Worm (Caenorhabditis elegans) whole organism, dauer: ENCODE results near the gene K08D10.11.
"Not testable (repeated sequence)": the region's sequence is repeated elsewhere in the genome, so short reads cannot be mapped to it uniquely, and the experiment has no call there.

Source experiments
- unc-62 ChIP-seq: sonication (generic microtip); optimal IDR thresholded peaks from 2 replicates; lab custom pipeline; 2017; ENCODE audit warnings: missing biosample characterization, missing genetic modification reagents, missing genetic modification characterization

The K08D10.11 gene

DNA sequence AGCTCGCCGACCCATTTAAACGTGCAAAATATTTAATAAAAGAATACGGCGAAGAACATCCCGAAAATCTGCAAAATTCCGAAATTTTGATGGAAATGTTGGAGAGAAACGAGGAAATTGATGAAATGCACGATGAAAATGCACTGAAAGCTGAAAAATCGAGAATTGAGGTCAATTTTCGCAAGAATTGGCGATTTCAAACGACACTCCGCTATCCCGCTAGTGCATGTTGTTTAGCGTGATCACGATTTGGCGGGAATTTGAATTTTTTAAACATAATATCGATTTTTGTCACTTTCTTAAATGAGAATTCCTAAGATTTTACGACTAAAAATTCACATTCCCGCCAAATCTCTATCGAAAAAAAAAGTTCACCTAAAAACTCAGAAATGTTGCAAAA, 8.4 kb downstream of the K08D10.11 start:
- TF ChIP-seq unc-62 (GFP tag; lab: Kevin White, UChicago), result no peak

DNA sequence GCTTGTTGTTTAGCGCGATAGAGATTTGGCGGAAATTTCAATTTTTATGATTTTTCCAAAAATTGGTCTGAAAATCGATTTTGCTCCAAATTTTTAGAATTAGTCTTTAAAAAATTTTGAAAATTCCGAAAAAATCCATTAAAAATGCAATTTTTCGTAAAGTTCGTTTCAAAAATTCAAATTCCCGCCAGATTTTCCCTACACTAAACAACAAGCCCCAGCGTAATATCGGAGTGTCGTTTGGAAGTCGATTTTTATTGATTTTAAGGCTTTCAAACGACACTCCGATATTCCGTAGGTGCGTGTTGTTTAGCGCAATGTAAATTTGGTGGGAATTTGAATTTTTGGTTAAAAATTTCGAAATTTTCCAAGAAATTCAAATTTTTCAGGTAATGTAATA, 9.3 kb downstream of the K08D10.11 start:
- TF ChIP-seq unc-62 (GFP tag; lab: Kevin White, UChicago), result no peak

ce11 chrIV:4176088-4176487, 9.9 kb downstream of the K08D10.11 start, which contains the start of gene dnj-15:
Gene dnj-15, plus strand, starts transcription at chrIV:4176388.
- no peak for TF ChIP-seq unc-62 (GFP tag; lab: Kevin White, UChicago)

DNA sequence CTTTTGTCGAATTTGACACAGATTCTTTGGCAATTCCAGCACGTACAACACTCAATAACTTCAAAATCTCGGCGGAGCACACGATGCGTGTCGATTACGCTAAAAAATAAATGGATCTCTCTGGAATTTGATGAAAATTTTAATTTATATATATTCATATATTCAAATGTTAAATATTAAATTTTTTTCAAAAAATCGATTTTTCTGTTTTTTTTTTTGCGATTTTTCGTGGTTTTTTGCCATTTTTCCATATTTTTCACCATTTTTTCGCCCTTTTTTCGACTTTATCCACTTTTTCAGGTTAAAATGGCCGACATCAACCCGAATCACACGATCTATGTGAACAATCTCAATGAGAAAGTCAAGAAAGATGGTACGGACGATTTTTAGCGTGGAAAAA, 12.2 kb downstream of the K08D10.11 start, which contains the start of gene rnp-3:
TSS of gene rnp-3 (plus strand) at position 301 of the 400 bp plus-strand sequence.
- no peak for TF ChIP-seq unc-62 (GFP tag; lab: Kevin White, UChicago)

- TF ChIP-seq unc-62 (GFP tag; lab: Kevin White, UChicago), result no peak
Observed at ce11 chrIV:4172242-4172641, 13.8 kb downstream of the K08D10.11 start.

- TF ChIP-seq unc-62 (GFP tag; lab: Kevin White, UChicago), result no peak
Observed at ce11 chrIV:4171531-4172163, 14.4 kb downstream of the K08D10.11 start, which contains the start of the genes K08D10.13 and rnp-2. Gene K08D10.13, minus strand, starts transcription at chrIV:4171581. Gene rnp-2, plus strand, starts transcription at chrIV:4172076.

- no peak for TF ChIP-seq unc-62 (GFP tag; lab: Kevin White, UChicago)
Observed at ce11 chrIV:4167296-4167695, 18.7 kb downstream of the K08D10.11 start.

DNA sequence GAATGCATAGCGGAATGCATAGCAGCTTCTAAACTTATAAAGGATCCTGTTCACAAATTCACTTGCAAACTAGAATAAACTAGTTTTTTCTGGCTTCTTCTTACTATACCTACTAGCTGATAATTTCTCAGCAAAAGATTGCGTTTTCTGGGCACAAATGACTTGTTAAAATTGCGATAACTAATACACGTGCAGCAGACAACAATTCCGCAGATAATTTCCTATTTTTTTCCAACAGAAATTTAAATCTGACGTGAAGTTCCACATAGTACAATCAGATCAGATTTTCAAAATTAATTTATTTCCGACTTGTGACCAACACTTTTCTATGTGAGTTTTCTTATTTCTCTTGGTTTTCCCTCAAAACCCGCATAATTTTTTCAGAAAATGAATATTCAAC, 21.6 kb downstream of the K08D10.11 start, which contains the start of gene scrm-8:
TSS of gene scrm-8 (plus strand) at position 301 of the 400 bp plus-strand sequence.
- no peak for TF ChIP-seq unc-62 (GFP tag; lab: Kevin White, UChicago)

- no peak for TF ChIP-seq unc-62 (GFP tag; lab: Kevin White, UChicago)
Observed at ce11 chrIV:4162121-4162520, 23.9 kb downstream of the K08D10.11 start, which contains the start of gene scrm-5. Gene scrm-5, plus strand, starts transcription at chrIV:4162421.

ce11 chrIV:4154641-4155040, 31.4 kb downstream of the K08D10.11 start, which contains the start of gene K08D10.14:
Gene K08D10.14, plus strand, starts transcription at chrIV:4154941.
- TF ChIP-seq unc-62 (GFP tag; lab: Kevin White, UChicago), result no peak

DNA sequence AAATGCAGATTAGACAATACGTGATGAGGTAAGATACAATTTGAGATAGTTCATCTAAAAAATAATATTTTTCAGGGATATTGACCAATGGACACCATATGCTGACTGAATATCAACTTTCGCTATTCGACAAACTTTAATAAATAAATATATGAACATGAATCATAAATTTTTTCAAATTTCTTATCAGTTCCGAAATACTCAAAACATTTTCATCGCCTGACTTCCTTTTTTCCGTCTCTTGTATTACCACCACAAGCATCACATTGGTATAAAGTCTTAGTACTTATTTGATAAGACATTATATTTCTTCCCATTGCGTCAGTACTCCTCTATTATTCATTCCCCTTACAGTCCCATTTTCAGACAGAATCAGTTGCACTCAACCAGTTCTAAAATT, 33.9 kb downstream of the K08D10.11 start, which contains the start of the genes K08D10.10 and R07C12.1:
TSS of gene K08D10.10 (plus strand) at position 93 of the 400 bp plus-strand sequence.
TSS of gene R07C12.1 (plus strand) at position 314 of the 400 bp plus-strand sequence.
- TF ChIP-seq unc-62 (GFP tag; lab: Kevin White, UChicago), result no peak

DNA sequence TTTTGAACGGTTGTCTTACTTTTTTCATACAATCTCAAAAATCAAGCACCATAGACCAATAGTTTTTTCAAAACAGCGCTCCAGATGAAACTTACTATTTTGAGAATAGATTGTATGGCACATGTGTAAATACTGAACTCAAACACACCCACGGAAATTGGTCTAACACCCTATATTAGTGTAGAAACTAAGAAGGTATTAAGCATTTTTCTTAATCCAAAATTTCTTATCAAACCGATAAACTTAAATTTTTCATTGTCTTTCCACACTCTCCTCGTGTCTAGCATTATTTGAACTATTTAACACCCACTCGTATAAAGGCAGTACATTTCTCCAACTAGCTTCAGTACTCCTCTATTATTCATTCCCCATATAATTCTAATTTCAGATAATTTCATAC, 35.9 kb downstream of the K08D10.11 start:
- TF ChIP-seq unc-62 (GFP tag; lab: Kevin White, UChicago), result no peak

DNA sequence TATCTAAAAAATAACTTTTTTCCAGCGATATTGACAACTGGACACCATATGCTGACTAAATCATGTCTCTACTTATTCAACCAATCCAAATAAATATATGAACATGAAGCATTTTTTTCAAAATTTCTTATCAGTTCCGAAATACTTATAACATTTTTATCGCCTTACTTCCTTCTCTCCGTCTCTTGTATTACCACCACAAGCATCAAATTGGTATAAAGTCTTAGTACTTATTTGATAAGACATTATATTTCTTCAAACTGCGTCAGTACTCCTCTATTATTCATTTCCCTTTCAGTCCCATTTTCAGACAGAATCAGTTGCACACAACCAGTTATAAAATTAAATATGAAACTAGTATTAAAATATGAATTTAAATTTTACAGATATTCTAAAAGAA, 38.1 kb downstream of the K08D10.11 start:
- no peak for TF ChIP-seq unc-62 (GFP tag; lab: Kevin White, UChicago)

- no peak for TF ChIP-seq unc-62 (GFP tag; lab: Kevin White, UChicago)
Observed at ce11 chrIV:4144784-4145183, 41.2 kb downstream of the K08D10.11 start, which contains the start of gene R07C12.3. Gene R07C12.3, plus strand, starts transcription at chrIV:4145084.

- TF ChIP-seq unc-62 (GFP tag; lab: Kevin White, UChicago), result not testable (repeated sequence)
Observed at ce11 chrIV:4142986-4143385, 43.0 kb downstream of the K08D10.11 start, which contains the start of gene F49F1.12. Gene F49F1.12, minus strand, starts transcription at chrIV:4143086.

DNA sequence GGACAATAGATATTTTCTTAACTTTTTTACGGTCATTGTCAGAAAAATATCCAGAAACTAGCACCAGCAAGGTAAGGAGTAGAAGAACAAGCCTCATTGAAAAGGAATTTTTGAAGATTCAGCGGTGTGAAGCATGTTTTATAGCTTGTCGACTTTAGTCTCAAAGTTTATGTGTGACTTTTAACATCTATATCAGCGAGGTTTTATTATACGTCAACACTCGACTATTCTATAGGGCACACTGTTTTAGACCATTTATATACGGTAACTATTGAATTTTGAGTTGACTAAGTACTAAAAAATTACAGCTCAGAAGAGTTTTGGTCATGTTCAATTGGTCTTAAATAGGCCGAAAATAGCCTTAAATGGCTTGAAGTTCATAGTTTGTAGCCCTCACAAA, 44.7 kb downstream of the K08D10.11 start, which contains the start of gene F49F1.11:
TSS of gene F49F1.11 (minus strand) at position 101 of the 400 bp plus-strand sequence.
- no peak for TF ChIP-seq unc-62 (GFP tag; lab: Kevin White, UChicago)
